Worm (Caenorhabditis elegans): Measurements from ENCODE around the gene pgph-3.

The pgph-3 gene

DNA sequence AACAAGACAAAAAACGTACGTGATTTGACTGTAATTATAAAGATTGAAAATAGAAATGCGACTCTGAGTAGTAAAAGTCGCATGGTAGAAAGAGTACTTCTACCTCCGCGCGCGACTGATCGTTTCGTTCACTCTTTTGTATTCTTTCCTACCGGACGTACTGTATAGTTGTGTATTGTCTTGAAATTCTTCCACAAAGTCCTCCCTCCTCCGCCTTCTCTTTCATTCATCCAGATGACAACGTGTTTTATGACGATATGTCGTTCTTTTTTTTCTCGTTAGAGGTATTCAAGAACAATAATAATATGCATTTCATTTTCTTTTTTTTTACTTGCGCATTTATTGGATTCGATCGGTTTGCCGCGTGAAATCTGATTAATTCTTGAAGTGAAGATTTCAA lies 37.2 kb downstream of the pgph-3 start, which contains the start of gene K09H11.4:
K09H11.4 (minus strand) TSS at position 101 of the 400 bp plus-strand sequence.
- no peak for TF ChIP-seq pag-3 (tag; optimal IDR thresholded peaks at IDR 0.05; ENCODE audit: borderline replicate concordance)
- TF ChIP-seq hlh-13 (GFP tag; optimal IDR thresholded peaks at IDR 0.05), result no peak
- TF ChIP-seq pros-1 (tag; optimal IDR thresholded peaks at IDR 0.05), result no peak
- TF ChIP-seq nhr-11 (tag; optimal IDR thresholded peaks at IDR 0.05), result no peak
- TF ChIP-seq K02D7.2 (tag; optimal IDR thresholded peaks at IDR 0.05), result no peak

DNA sequence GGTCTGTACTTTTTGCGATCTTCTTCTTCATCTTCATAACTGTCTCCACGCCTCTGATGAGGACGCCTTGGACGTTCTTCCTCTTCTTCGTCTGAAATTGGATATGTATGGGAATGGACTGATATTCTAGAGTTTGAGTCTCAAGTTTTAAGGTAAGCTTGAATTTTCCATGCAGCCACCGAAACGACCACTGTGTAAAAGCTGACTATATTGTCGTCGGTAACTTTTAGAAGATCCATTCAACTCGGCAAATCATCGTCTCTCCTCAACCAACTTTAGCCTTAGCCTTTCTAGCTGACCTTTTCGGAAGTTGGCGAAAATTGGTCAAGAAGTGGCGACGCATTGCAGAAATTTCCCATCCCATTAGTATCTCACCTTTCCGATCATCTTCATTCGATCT lies 39.3 kb downstream of the pgph-3 start:
- TF ChIP-seq ttx-3 (tag; optimal IDR thresholded peaks at IDR 0.05) (no peak), eyg-1 (tag; optimal IDR thresholded peaks at IDR 0.05) (no peak), syd-9 (tag; optimal IDR thresholded peaks at IDR 0.05) (no peak), pha-4 (tag; optimal IDR thresholded peaks at IDR 0.05) (no peak), ceh-6 (GFP tag; optimal IDR thresholded peaks at IDR 0.05) (no peak), C08G9.2 (tag; optimal IDR thresholded peaks at IDR 0.05) (no peak), K02D7.2 (tag; optimal IDR thresholded peaks at IDR 0.05) (no peak)

ce11 chrV:5722093-5722492 lies 41.6 kb downstream of the pgph-3 start:
- no peak for TF ChIP-seq madf-2 (tag; optimal IDR thresholded peaks at IDR 0.05)
- no peak for TF ChIP-seq hlh-30 (tag; optimal IDR thresholded peaks at IDR 0.05; ENCODE audit: insufficient read depth)
- no peak for TF ChIP-seq K02D7.2 (tag; optimal IDR thresholded peaks at IDR 0.05)
- no peak for TF ChIP-seq npax-4 (tag; optimal IDR thresholded peaks at IDR 0.05)

DNA sequence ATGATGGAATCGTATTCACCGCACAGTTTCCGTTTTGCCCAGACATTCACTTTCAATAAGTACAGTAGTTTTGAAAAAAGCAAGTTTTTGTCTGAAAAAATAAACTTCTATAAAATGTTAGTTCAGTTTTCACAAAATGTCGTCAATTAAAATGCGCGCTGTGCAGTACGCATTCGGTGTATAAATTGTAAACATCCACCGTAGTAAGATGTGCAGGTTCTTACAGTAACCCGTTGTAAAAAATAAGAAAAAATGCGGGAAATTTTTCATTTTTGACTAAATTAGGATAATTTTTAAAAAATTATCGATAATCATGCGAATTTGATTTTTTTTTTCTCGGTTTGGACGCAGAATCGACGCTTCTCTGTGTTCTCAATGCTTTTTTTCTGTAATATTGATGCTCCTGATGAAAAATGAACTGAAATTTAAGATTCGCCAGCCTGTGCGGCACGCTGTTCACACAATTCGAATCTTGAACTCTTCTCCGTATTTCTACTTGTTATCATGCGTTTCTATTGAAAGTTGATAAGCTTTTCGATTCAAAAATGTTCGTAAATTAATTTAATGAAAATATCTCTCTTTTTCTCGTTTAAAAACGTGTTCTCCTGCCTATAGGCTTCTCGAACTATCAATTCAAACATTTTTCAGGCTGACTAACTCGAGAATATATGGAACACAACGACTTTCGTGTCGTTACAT lies 46.3 kb downstream of the pgph-3 start, which contains the start of gene rga-3:
rga-3 (plus strand) TSS at position 649 of the 699 bp plus-strand sequence.
- TF ChIP-seq pros-1 (tag; optimal IDR thresholded peaks at IDR 0.05) (no peak), nhr-11 (tag; optimal IDR thresholded peaks at IDR 0.05) (no peak), unc-55 (GFP tag; optimal IDR thresholded peaks at IDR 0.05) (no peak), T23F11.4 (GFP tag; optimal IDR thresholded peaks at IDR 0.05) (no peak), elt-4 (tag; optimal IDR thresholded peaks at IDR 0.05) (no peak), odd-2 (tag; optimal IDR thresholded peaks at IDR 0.05) (no peak), ets-4 (tag; optimal IDR thresholded peaks at IDR 0.05) (no peak), gmeb-2 (tag; optimal IDR thresholded peaks at IDR 0.05) (no peak), ceh-19 (GFP tag; optimal IDR thresholded peaks at IDR 0.05) (no peak), ceh-45 (GFP tag; IDR thresholded peaks at IDR 0.05) (no peak), lin-11 (tag; optimal IDR thresholded peaks at IDR 0.05) (no peak), fkh-10 (GFP tag; optimal IDR thresholded peaks at IDR 0.05) (no peak), ceh-18 (tag; optimal IDR thresholded peaks at IDR 0.05) (no peak), hlh-15 (tag; optimal IDR thresholded peaks at IDR 0.05) (no peak), tbx-2 (tag; optimal IDR thresholded peaks at IDR 0.05) (no peak)

ce11 chrV:5716508-5716907 lies 47.1 kb downstream of the pgph-3 start, which contains the start of gene K09H11.9:
K09H11.9 (minus strand) TSS chrV:5716608.
- TF ChIP-seq unc-3 (GFP tag; conservative IDR thresholded peaks at IDR 0.05) (no peak), unc-3 (tag; optimal IDR thresholded peaks at IDR 0.05) (no peak), che-1 (tag; optimal IDR thresholded peaks at IDR 0.05) (no peak), K09A11.1 (tag; optimal IDR thresholded peaks at IDR 0.05; ENCODE audit: insufficient read depth) (no peak), madf-2 (tag; optimal IDR thresholded peaks at IDR 0.05) (no peak), K02D7.2 (tag; optimal IDR thresholded peaks at IDR 0.05) (no peak), hlh-15 (tag; optimal IDR thresholded peaks at IDR 0.05) (no peak), ttx-3 (tag; optimal IDR thresholded peaks at IDR 0.05) (no peak), ceh-6 (GFP tag; optimal IDR thresholded peaks at IDR 0.05) (no peak), hlh-13 (GFP tag; optimal IDR thresholded peaks at IDR 0.05) (no peak)

ce11 chrV:5713510-5713909 lies 50.1 kb downstream of the pgph-3 start:
- TF ChIP-seq mec-3 (tag; optimal IDR thresholded peaks at IDR 0.05; ENCODE audit: borderline replicate concordance) (no peak), ceh-31 (tag; optimal IDR thresholded peaks at IDR 0.05) (no peak)

Data from whole organism, late embryonic.